Fruit fly (Drosophila melanogaster) whole organism, embryonic: ENCODE data around the gene sunz.
A peak's percentile ranks its signal among the peaks of the same experiment; 100 is the strongest.

ENCODE experiments used
- CG12299 ChIP-seq: fragments of 200-800 bp; sonication (Bioruptor generic); optimal IDR thresholded peaks from 2 replicates; lab custom pipeline; 2018; ENCODE audit warnings: missing biosample characterization, mild to moderate bottlenecking, missing genetic modification characterization
- CG17912 ChIP-seq: fragments of 200-800 bp; sonication (Bioruptor generic); optimal IDR thresholded peaks from 2 replicates; lab custom pipeline; 2018; ENCODE audit warnings: missing biosample characterization, mild to moderate bottlenecking, missing genetic modification characterization
- CG34224 ChIP-seq: fragments of 200-800 bp; sonication (Bioruptor generic); IDR thresholded peaks from 3 replicates; pipeline ENCODE4 v1.3.6; 2022; ENCODE audit warnings: missing biosample characterization, missing genetic modification characterization; ENCODE audit not compliant: partially characterized antibody
- CG4328 ChIP-seq: fragments of 200-800 bp; sonication (Bioruptor generic); optimal IDR thresholded peaks from 3 replicates; lab custom pipeline; 2017; ENCODE audit warnings: missing biosample characterization, missing genetic modification reagents, missing genetic modification characterization
- CG6272 ChIP-seq: fragments of 200-800 bp; sonication (Bioruptor generic); IDR thresholded peaks from 2 replicates; pipeline ENCODE4 v1.3.6; 2022; ENCODE audit warnings: missing biosample characterization, missing genetic modification characterization
- Elba2 ChIP-seq: fragments of 200-800 bp; sonication (Bioruptor generic); optimal IDR thresholded peaks from 3 replicates; lab custom pipeline; 2016; ENCODE audit warnings: missing biosample characterization, missing genetic modification characterization
- Med ChIP-seq: fragments of 200-800 bp; sonication (Bioruptor generic); peaks from one replicate; lab custom pipeline; 2016; ENCODE audit warnings: missing biosample characterization, missing genetic modification characterization, mild to moderate bottlenecking, inconsistent platforms, moderate library complexity
- ab ChIP-seq: fragments of 200-800 bp; sonication (Bioruptor generic); optimal IDR thresholded peaks from 2 replicates; lab custom pipeline; 2016; ENCODE audit warnings: missing biosample characterization, missing genetic modification characterization
- ttk ChIP-seq: fragments of 200-800 bp; sonication (Bioruptor generic); IDR thresholded peaks from 2 replicates; pipeline ENCODE4 v2.1.2; 2022; ENCODE audit warnings: missing biosample characterization, missing genetic modification characterization

- no peak for TF ChIP-seq CG12299 (tag; lab: Kevin White, UChicago)
- no peak for TF ChIP-seq CG17912 (GFP tag; lab: Kevin White, UChicago)
- no peak for TF ChIP-seq CG4328 (GFP tag; lab: Kevin White, UChicago)
- TF ChIP-seq ab (GFP tag; lab: Kevin White, UChicago) = no peak
- TF ChIP-seq ttk (GFP tag; lab: Robert Waterston, UW) = no peak
- TF ChIP-seq CG34224 (GFP tag; lab: Robert Waterston, UW) = no peak
- TF ChIP-seq Med (GFP tag; lab: Kevin White, UChicago) = peak; percentile 51
- no peak for TF ChIP-seq CG6272 (GFP tag; lab: Robert Waterston, UW)
- no peak for TF ChIP-seq Elba2 (GFP tag; lab: Kevin White, UChicago)
Measured at dm6 chr3R:6674548-6674947, 44.6 kb downstream of the sunz start.
